Worm (Caenorhabditis elegans): ENCODE measurements around the gene anmt-2.

anmt-2 gene

DNA sequence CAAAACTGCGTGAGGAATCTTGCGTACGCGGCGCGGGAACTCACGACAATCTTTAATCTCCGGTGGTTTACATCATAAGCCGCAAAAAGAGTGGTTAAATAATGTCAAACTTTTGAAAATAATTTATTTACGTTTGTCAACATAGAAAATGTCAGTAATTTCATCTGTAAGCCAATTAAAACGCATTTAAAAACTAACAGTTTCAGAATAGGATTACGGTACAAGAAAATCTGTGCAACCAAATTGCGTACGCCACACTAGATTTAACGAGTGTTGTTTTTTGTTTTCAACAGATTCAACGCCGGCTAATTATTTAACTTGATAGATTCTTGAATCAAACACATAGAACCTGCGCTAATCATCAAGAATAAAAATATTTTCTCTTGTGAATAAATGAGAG is 16.7 kb downstream of the anmt-2 start:
- no peak for TF ChIP-seq blmp-1 (tag; optimal IDR thresholded peaks at IDR 0.05)
- TF ChIP-seq nhr-12 (tag; optimal IDR thresholded peaks at IDR 0.05) = no peak
- no peak for TF ChIP-seq lin-13 (tag; optimal IDR thresholded peaks at IDR 0.05)
- no peak for TF ChIP-seq ces-1 (GFP tag; optimal IDR thresholded peaks at IDR 0.05)
- no peak for TF ChIP-seq bed-3 (GFP tag; optimal IDR thresholded peaks at IDR 0.05)
- no peak for TF ChIP-seq nhr-76 (tag; optimal IDR thresholded peaks at IDR 0.05)
- no peak for TF ChIP-seq ceh-43 (GFP tag; optimal IDR thresholded peaks at IDR 0.05)
- TF ChIP-seq lin-32 (GFP tag; optimal IDR thresholded peaks at IDR 0.05) = no peak
- TF ChIP-seq hlh-1 (tag; optimal IDR thresholded peaks at IDR 0.05) = no peak

DNA sequence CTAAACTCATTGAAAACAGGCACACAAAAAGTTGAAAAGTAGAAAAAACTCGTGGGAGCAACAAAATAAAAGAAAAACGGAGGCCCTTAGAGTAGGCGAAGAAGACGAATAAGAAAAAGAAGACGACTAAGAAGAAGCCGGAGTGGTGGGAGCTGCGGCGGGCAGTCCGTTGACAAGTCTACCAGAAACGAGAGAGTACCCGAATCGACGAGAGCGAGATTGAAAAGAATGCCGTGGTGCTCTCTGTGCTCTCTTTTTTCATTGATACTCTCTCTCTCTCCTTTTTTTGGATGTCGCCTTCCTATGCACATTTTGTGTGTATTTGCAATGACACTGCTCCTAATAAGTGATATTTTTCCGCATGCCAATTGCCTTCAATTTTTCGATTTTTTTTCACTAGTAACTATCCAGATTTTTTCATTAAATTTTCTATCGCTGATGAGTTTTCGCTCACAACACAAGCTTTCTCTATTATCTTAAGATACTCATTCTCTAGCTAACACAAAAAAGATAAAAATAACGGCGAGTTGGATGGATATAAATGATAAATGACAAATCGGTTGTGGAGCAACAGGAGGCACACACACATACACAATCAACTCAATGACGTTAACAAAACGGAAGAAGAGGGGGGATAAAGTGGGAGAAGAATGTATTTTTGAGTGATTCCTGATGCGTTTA is 17.5 kb downstream of the anmt-2 start:
- TF ChIP-seq unc-120 (tag; optimal IDR thresholded peaks at IDR 0.05; ENCODE audit: poor library complexity, severe bottlenecking) = peak; percentile 12
- TF ChIP-seq cnd-1 (tag; optimal IDR thresholded peaks at IDR 0.05) = no peak
- TF ChIP-seq ces-1 (GFP tag; optimal IDR thresholded peaks at IDR 0.05) = peak; percentile 30
- TF ChIP-seq nhr-237 (tag; optimal IDR thresholded peaks at IDR 0.05) = no peak
- no peak for TF ChIP-seq M03D4.4 (tag; optimal IDR thresholded peaks at IDR 0.05)

DNA sequence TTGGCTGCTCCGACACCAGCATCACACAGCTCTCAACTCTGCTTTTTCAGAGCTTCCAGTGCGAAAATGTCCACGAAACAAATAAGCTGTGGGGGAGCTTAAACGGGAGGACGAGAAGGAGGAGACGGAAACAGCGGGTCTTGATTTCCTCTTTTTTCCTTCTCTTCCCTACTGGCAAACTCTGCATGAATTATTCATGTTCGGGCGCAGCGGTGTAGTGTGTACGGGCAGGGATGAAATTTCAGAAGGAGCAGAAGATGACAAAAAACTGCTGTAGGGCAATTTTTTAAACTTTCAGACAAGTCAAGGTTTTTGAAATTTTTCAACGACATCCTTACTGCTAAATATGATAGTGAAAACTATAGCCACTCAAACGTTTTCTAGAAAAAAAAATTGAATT is 18.2 kb downstream of the anmt-2 start:
- TF ChIP-seq zip-8 (tag; optimal IDR thresholded peaks at IDR 0.05) (no peak), drap-1 (GFP tag; optimal IDR thresholded peaks at IDR 0.05) (no peak)

DNA sequence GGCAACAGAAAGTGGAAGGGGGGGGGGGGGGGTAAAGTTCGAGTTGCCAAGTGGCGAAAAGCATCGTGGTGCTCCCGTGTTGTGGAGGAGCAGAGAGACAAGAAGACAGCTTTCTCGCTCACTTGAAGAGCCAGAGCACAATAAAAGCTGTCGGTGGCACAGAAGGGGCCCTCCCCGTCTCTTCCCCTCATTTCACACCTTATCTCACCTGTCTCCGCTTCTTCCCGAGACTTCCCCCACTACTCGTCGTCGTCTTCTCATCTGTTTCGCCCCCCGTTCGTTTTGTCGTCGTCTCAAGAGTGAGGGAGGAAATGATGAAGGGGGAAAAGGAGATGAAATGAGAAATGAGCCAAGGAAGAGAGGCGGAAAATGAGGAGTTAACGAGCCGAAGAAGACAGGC is 19.1 kb downstream of the anmt-2 start:
- TF ChIP-seq ztf-11 (tag; optimal IDR thresholded peaks at IDR 0.05) = no peak
- TF ChIP-seq ceh-39 (tag; optimal IDR thresholded peaks at IDR 0.05) = no peak
- TF ChIP-seq lin-13 (tag; optimal IDR thresholded peaks at IDR 0.05) = no peak
- no peak for TF ChIP-seq ham-2 (GFP tag; optimal IDR thresholded peaks at IDR 0.05)
- no peak for TF ChIP-seq zip-8 (tag; optimal IDR thresholded peaks at IDR 0.05)
- peak; percentile 86 for TF ChIP-seq unc-62 (GFP tag; optimal IDR thresholded peaks at IDR 0.05)
- no peak for TF ChIP-seq elt-1 (tag; optimal IDR thresholded peaks at IDR 0.05; ENCODE audit: borderline replicate concordance, insufficient read depth)
- TF ChIP-seq flh-1 (GFP tag; optimal IDR thresholded peaks at IDR 0.05) = no peak
- no peak for TF ChIP-seq bed-3 (GFP tag; optimal IDR thresholded peaks at IDR 0.05)
- TF ChIP-seq hlh-1 (tag; optimal IDR thresholded peaks at IDR 0.05) = peak; percentile 72
- no peak for TF ChIP-seq snpc-4 (tag; optimal IDR thresholded peaks at IDR 0.05)
- no peak for TF ChIP-seq sem-2 (GFP tag; optimal IDR thresholded peaks at IDR 0.05)
- peak; percentile 91 for TF ChIP-seq unc-120 (tag; optimal IDR thresholded peaks at IDR 0.05; ENCODE audit: poor library complexity, severe bottlenecking)
- no peak for TF ChIP-seq ceh-83 (GFP tag; optimal IDR thresholded peaks at IDR 0.05)
- no peak for TF ChIP-seq elt-3 (tag; optimal IDR thresholded peaks at IDR 0.05)
- peak; percentile 15 for TF ChIP-seq cnd-1 (tag; optimal IDR thresholded peaks at IDR 0.05)
- no peak for TF ChIP-seq nhr-12 (tag; optimal IDR thresholded peaks at IDR 0.05)
- no peak for TF ChIP-seq nhr-2 (tag; optimal IDR thresholded peaks at IDR 0.05)
- no peak for TF ChIP-seq lsy-2 (tag; optimal IDR thresholded peaks at IDR 0.05)
- no peak for TF ChIP-seq lin-32 (GFP tag; optimal IDR thresholded peaks at IDR 0.05)
- TF ChIP-seq nhr-237 (tag; optimal IDR thresholded peaks at IDR 0.05) = no peak
- TF ChIP-seq pha-4 (tag; optimal IDR thresholded peaks at IDR 0.05) = no peak
- no peak for TF ChIP-seq tbx-8 (GFP tag; optimal IDR thresholded peaks at IDR 0.05)
- no peak for TF ChIP-seq ceh-43 (GFP tag; optimal IDR thresholded peaks at IDR 0.05)
- TF ChIP-seq nhr-76 (tag; optimal IDR thresholded peaks at IDR 0.05) = no peak
- TF ChIP-seq sptf-1 (tag; optimal IDR thresholded peaks at IDR 0.05) = peak; percentile 2
- TF ChIP-seq nhr-28 (tag; optimal IDR thresholded peaks at IDR 0.05) = no peak
- no peak for TF ChIP-seq unc-39 (tag; optimal IDR thresholded peaks at IDR 0.05)
- no peak for TF ChIP-seq blmp-1 (tag; optimal IDR thresholded peaks at IDR 0.05)
- TF ChIP-seq mep-1 (tag; optimal IDR thresholded peaks at IDR 0.05) = no peak
- peak; percentile 4 for TF ChIP-seq mls-2 (tag; optimal IDR thresholded peaks at IDR 0.05)
- TF ChIP-seq M03D4.4 (tag; optimal IDR thresholded peaks at IDR 0.05) = peak; percentile 43
- no peak for TF ChIP-seq drap-1 (GFP tag; optimal IDR thresholded peaks at IDR 0.05)
- no peak for TF ChIP-seq mab-5 (tag; optimal IDR thresholded peaks at IDR 0.05)
- peak; percentile 21 for TF ChIP-seq ces-1 (GFP tag; optimal IDR thresholded peaks at IDR 0.05)
